Fruit fly (Drosophila melanogaster) whole organism, adult: Measurements from ENCODE around the gene 825-Oak.
"Not testable (repeated sequence)": the region's sequence is repeated elsewhere in the genome, so short reads cannot be mapped to it uniquely, and the experiment has no call there.

Experiments used
- CG11617 ChIP-seq: fragments of 200-800 bp; sonication (Bioruptor generic); optimal IDR thresholded peaks from 2 replicates; lab custom pipeline; 2017; ENCODE audit warnings: mild to moderate bottlenecking, missing biosample characterization, missing genetic modification reagents, missing genetic modification characterization
- CG12768 ChIP-seq: fragments of 200-800 bp; sonication (Bioruptor generic); optimal IDR thresholded peaks from 2 replicates; lab custom pipeline; 2017; ENCODE audit warnings: missing biosample characterization, missing genetic modification characterization, mild to moderate bottlenecking, moderate library complexity, missing genetic modification reagents
- CG14711 ChIP-seq: fragments of 200-800 bp; sonication (Bioruptor generic); optimal IDR thresholded peaks from 2 replicates; lab custom pipeline; 2018; ENCODE audit warnings: missing biosample characterization, mild to moderate bottlenecking, missing genetic modification characterization, moderate library complexity
- CG1620 ChIP-seq: fragments of 200-800 bp; sonication (Bioruptor generic); optimal IDR thresholded peaks from 2 replicates; lab custom pipeline; 2016; ENCODE audit warnings: missing biosample characterization, missing genetic modification characterization
- CG33017 ChIP-seq: fragments of 200-800 bp; sonication (Bioruptor generic); optimal IDR thresholded peaks from 2 replicates; lab custom pipeline; 2018; ENCODE audit warnings: missing biosample characterization, mild to moderate bottlenecking, missing genetic modification characterization, moderate library complexity
- CG5204 ChIP-seq: fragments of 200-800 bp; sonication (Bioruptor generic); optimal IDR thresholded peaks from 2 replicates; lab custom pipeline; 2016; ENCODE audit warnings: missing biosample characterization, missing genetic modification characterization
- CG7045 ChIP-seq: fragments of 200-800 bp; sonication (Bioruptor generic); optimal IDR thresholded peaks from 2 replicates; lab custom pipeline; 2017; ENCODE audit warnings: missing biosample characterization, mild to moderate bottlenecking, missing genetic modification characterization
- CG7101 ChIP-seq: fragments of 200-800 bp; sonication (Bioruptor generic); optimal IDR thresholded peaks from 2 replicates; lab custom pipeline; 2018; ENCODE audit warnings: missing biosample characterization, mild to moderate bottlenecking, missing genetic modification characterization, moderate library complexity
- Clk ChIP-seq: fragments of 200-800 bp; sonication (Bioruptor generic); optimal IDR thresholded peaks from 2 replicates; lab custom pipeline; 2017; ENCODE audit warnings: missing biosample characterization, missing genetic modification characterization
- Crg-1 ChIP-seq: fragments of 200-800 bp; sonication (Bioruptor generic); optimal IDR thresholded peaks from 2 replicates; lab custom pipeline; 2016; ENCODE audit warnings: missing biosample characterization, missing genetic modification characterization
- Hr96 ChIP-seq: fragments of 200-800 bp; sonication (Bioruptor generic); optimal IDR thresholded peaks from 2 replicates; lab custom pipeline; 2016; ENCODE audit warnings: missing biosample characterization, missing genetic modification characterization
- Mnt ChIP-seq: fragments of 200-800 bp; sonication (Bioruptor generic); optimal IDR thresholded peaks from 2 replicates; lab custom pipeline; 2016; ENCODE audit warnings: missing biosample characterization, mild to moderate bottlenecking, missing genetic modification characterization
- bab1 ChIP-seq: fragments of 200-800 bp; sonication (Bioruptor generic); optimal IDR thresholded peaks from 3 replicates; lab custom pipeline; 2019; ENCODE audit warnings: missing biosample characterization, mild to moderate bottlenecking, missing genetic modification characterization, moderate library complexity
- cic ChIP-seq: fragments of 200-800 bp; sonication (Bioruptor generic); optimal IDR thresholded peaks from 2 replicates; lab custom pipeline; 2017; ENCODE audit warnings: missing biosample characterization, mild to moderate bottlenecking, missing genetic modification characterization, moderate library complexity
- cnc ChIP-seq, 2 experiments: fragments of >200 bp; optimal IDR thresholded peaks; 2 replicates each; lab custom pipeline; 2017
- kay ChIP-seq: fragments of 200-800 bp; sonication (Bioruptor generic); peaks from one replicate; lab custom pipeline; 2016; ENCODE audit warnings: missing biosample characterization, missing genetic modification characterization, borderline replicate concordance
- ovo ChIP-seq: fragments of 200-800 bp; sonication (Bioruptor generic); optimal IDR thresholded peaks from 2 replicates; lab custom pipeline; 2016; ENCODE audit warnings: missing biosample characterization, missing genetic modification characterization
- pad ChIP-seq: fragments of 200-800 bp; sonication (Bioruptor generic); optimal IDR thresholded peaks from 3 replicates; lab custom pipeline; 2017; ENCODE audit warnings: missing biosample characterization, missing genetic modification characterization, mild to moderate bottlenecking, moderate library complexity, missing genetic modification reagents
- tj ChIP-seq: fragments of 200-800 bp; sonication (Bioruptor generic); optimal IDR thresholded peaks from 3 replicates; lab custom pipeline; 2017; ENCODE audit warnings: missing biosample characterization, mild to moderate bottlenecking, missing genetic modification characterization, moderate library complexity
- toe ChIP-seq: fragments of 200-800 bp; sonication (Bioruptor generic); optimal IDR thresholded peaks from 2 replicates; lab custom pipeline; 2016; ENCODE audit warnings: missing biosample characterization, missing genetic modification characterization

Gene 825-Oak

dm6 chr3L:19496600-19496999 lies 24.6 kb upstream of the 825-Oak start:
- TF ChIP-seq Clk (GFP tag; lab: Kevin White, UChicago) (no peak), Crg-1 (no peak), CG5204 (no peak), CG11617 (no peak), kay (GFP tag; lab: Kevin White, UChicago) (no peak), bab1 (no peak), CG1620 (GFP tag; lab: Kevin White, UChicago) (no peak), toe (GFP tag; lab: Kevin White, UChicago) (no peak), CG33017 (tag; lab: Kevin White, UChicago) (no peak), pad (GFP tag; lab: Kevin White, UChicago) (no peak), cic (GFP tag; lab: Kevin White, UChicago) (no peak), ovo (no peak), CG7045 (GFP tag; lab: Kevin White, UChicago) (no peak)

DNA sequence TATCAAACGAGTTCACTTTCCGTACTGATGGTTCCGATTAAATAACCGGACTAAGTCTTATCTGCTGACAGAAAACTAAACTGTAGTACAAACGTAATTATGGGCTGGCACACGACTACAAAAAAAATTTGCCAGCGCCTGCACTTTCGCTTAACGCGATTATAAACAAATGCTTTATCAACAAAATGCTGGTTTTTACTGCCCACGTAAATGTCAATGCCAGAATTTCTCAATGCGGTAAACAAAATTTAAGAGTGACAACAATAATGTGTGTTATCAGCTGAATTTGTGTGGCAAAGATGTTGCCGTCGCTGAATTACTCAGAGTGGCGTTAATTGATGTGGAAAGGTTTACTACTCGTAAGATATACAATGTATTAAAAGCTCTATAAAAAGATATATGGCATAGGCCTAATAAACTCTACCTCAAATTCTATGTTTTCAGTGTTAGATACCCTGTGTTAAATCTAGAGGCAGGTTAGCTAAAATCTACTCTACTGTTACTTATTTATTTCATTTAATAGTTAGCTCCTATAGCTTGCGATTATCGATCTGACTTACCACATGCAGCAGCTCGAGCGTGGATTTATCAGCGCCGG lies 24.1 kb upstream of the 825-Oak start:
- TF ChIP-seq Crg-1, result no peak
- peak; percentile 81 for TF ChIP-seq kay (GFP tag; lab: Kevin White, UChicago)
- no peak for TF ChIP-seq bab1
- TF ChIP-seq cic (GFP tag; lab: Kevin White, UChicago), result peak; percentile 75
- TF ChIP-seq CG33017 (tag; lab: Kevin White, UChicago), result no peak
- TF ChIP-seq CG1620 (GFP tag; lab: Kevin White, UChicago), result no peak
- TF ChIP-seq CG7045 (GFP tag; lab: Kevin White, UChicago), result peak; percentile 60
- peak; percentile 96 for TF ChIP-seq tj
- TF ChIP-seq pad (GFP tag; lab: Kevin White, UChicago), result peak; percentile 9
- peak; percentile 27 for TF ChIP-seq CG14711 (tag; lab: Kevin White, UChicago)
- no peak for TF ChIP-seq Hr96 (GFP tag; lab: Kevin White, UChicago)
- no peak for TF ChIP-seq CG11617
- no peak for TF ChIP-seq Clk (GFP tag; lab: Kevin White, UChicago)
- TF ChIP-seq toe (GFP tag; lab: Kevin White, UChicago), result no peak
- no peak for TF ChIP-seq Mnt (GFP tag; lab: Kevin White, UChicago)
- TF ChIP-seq cnc (optimal IDR thresholded peaks at IDR 0.05; lab: Kevin White, UChicago), result no peak
- TF ChIP-seq CG7101, result peak; percentile 10
- no peak for TF ChIP-seq ovo
- TF ChIP-seq CG5204, result no peak
- TF ChIP-seq CG12768 (GFP tag; lab: Kevin White, UChicago), result peak; percentile 28

dm6 chr3L:19494954-19495353 lies 22.9 kb upstream of the 825-Oak start:
- no peak for TF ChIP-seq cnc (optimal IDR thresholded peaks at IDR 0.05; lab: Kevin White, UChicago)
- TF ChIP-seq CG14711 (tag; lab: Kevin White, UChicago), result no peak
- no peak for TF ChIP-seq CG5204
- TF ChIP-seq pad (GFP tag; lab: Kevin White, UChicago), result no peak

dm6 chr3L:19487260-19487659 lies 15.2 kb upstream of the 825-Oak start, which contains the start of gene CG32212:
TSS of gene CG32212 (plus strand) at chr3L:19487560.
- not testable (repeated sequence) for TF ChIP-seq cnc (optimal IDR thresholded peaks at IDR 0.05; lab: Kevin White, UChicago); CG14711 (tag; lab: Kevin White, UChicago); ovo

- no peak for TF ChIP-seq cnc (optimal IDR thresholded peaks at IDR 0.05; lab: Kevin White, UChicago)
- no peak for TF ChIP-seq CG1620 (GFP tag; lab: Kevin White, UChicago)
- TF ChIP-seq CG33017 (tag; lab: Kevin White, UChicago), result no peak
- TF ChIP-seq CG11617, result no peak
- TF ChIP-seq bab1, result no peak
- TF ChIP-seq CG12768 (GFP tag; lab: Kevin White, UChicago), result no peak
- no peak for TF ChIP-seq ovo
- no peak for TF ChIP-seq pad (GFP tag; lab: Kevin White, UChicago)
- no peak for TF ChIP-seq Mnt (GFP tag; lab: Kevin White, UChicago)
Observed at dm6 chr3L:19486398-19486797, 14.4 kb upstream of the 825-Oak start, which contains the start of gene brv1. TSS of gene brv1 (minus strand) at chr3L:19486498.

DNA sequence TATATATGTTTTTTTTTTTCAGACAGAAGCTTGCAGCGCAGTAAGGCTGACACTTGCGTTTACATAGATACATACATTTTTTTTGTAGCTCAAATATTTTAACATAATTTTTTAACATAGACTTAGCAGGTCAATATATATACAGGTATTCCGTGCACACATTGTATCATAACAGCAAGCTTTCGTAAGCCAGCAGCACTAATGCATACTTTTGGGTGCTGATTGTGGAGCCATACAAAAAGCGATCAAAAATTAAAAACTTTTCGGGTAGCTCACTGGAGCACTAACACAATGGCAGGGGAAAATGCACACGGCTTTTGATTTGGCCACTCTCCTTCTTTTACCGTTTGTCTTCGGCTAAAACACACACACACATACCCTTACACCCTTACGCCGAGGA lies 11.0 kb upstream of the 825-Oak start:
- TF ChIP-seq toe (GFP tag; lab: Kevin White, UChicago) (no peak), kay (GFP tag; lab: Kevin White, UChicago) (peak; percentile 49)

- no peak for TF ChIP-seq cic (GFP tag; lab: Kevin White, UChicago)
- TF ChIP-seq CG7045 (GFP tag; lab: Kevin White, UChicago), result no peak
- TF ChIP-seq pad (GFP tag; lab: Kevin White, UChicago), result no peak
- TF ChIP-seq Mnt (GFP tag; lab: Kevin White, UChicago), result no peak
- TF ChIP-seq kay (GFP tag; lab: Kevin White, UChicago), result no peak
- TF ChIP-seq CG1620 (GFP tag; lab: Kevin White, UChicago), result no peak
- TF ChIP-seq toe (GFP tag; lab: Kevin White, UChicago), result no peak
- no peak for TF ChIP-seq bab1
- no peak for TF ChIP-seq CG14711 (tag; lab: Kevin White, UChicago)
- no peak for TF ChIP-seq Crg-1
- no peak for TF ChIP-seq ovo
Observed at dm6 chr3L:19482014-19482413, 10.0 kb upstream of the 825-Oak start.
